Fruit fly (Drosophila melanogaster) whole organism, embryonic: ENCODE results near the gene AP-1mu.

ENCODE experiments used
- Atf3 ChIP-seq: fragments of 200-800 bp; sonication (Bioruptor generic); optimal IDR thresholded peaks from 3 replicates; lab custom pipeline; 2016; ENCODE audit warnings: missing biosample characterization, missing genetic modification characterization
- CG10321 ChIP-seq: fragments of 200-800 bp; sonication (Bioruptor generic); IDR thresholded peaks from 2 replicates; pipeline ENCODE4 v1.3.6; 2022; ENCODE audit warnings: missing biosample characterization, missing genetic modification characterization
- CG10431 ChIP-seq: fragments of 200-800 bp; sonication (Bioruptor generic); optimal IDR thresholded peaks from 3 replicates; lab custom pipeline; 2018; ENCODE audit warnings: missing biosample characterization, mild to moderate bottlenecking, missing genetic modification characterization
- CG11085 ChIP-seq: fragments of 200-800 bp; sonication (Bioruptor generic); IDR thresholded peaks from 2 replicates; pipeline ENCODE4 v1.3.6; 2022; ENCODE audit warnings: missing biosample characterization, missing genetic modification characterization
- CG11696 ChIP-seq: fragments of 200-800 bp; sonication (Bioruptor generic); IDR thresholded peaks from 2 replicates; pipeline ENCODE4 v1.3.6; 2022; ENCODE audit warnings: missing biosample characterization, missing genetic modification characterization
- CG12071 ChIP-seq: fragments of 200-800 bp; sonication (Bioruptor generic); optimal IDR thresholded peaks from 3 replicates; lab custom pipeline; 2018; ENCODE audit warnings: missing biosample characterization, mild to moderate bottlenecking, missing genetic modification characterization
- CG12104 ChIP-seq: fragments of 200-800 bp; sonication (Bioruptor generic); optimal IDR thresholded peaks from 3 replicates; lab custom pipeline; 2016; ENCODE audit warnings: missing biosample characterization, missing genetic modification characterization
- CG12155 ChIP-seq: fragments of 200-800 bp; sonication (Bioruptor generic); optimal IDR thresholded peaks from 3 replicates; lab custom pipeline; 2016; ENCODE audit warnings: missing biosample characterization, missing genetic modification characterization
- CG13624 ChIP-seq: fragments of 200-800 bp; sonication (Bioruptor generic); optimal IDR thresholded peaks from 2 replicates; lab custom pipeline; 2016; ENCODE audit warnings: missing biosample characterization, missing genetic modification characterization
- CG14014 ChIP-seq: fragments of 200-800 bp; sonication (Bioruptor generic); IDR thresholded peaks from 2 replicates; pipeline ENCODE4 v1.3.6; 2022; ENCODE audit warnings: missing biosample characterization, missing genetic modification characterization
- CG14965 ChIP-seq: fragments of 200-800 bp; sonication (Bioruptor generic); optimal IDR thresholded peaks from 2 replicates; lab custom pipeline; 2016; ENCODE audit warnings: missing biosample characterization, missing genetic modification characterization, borderline replicate concordance
- CG1832 ChIP-seq: fragments of 200-800 bp; sonication (Bioruptor generic); optimal IDR thresholded peaks from 2 replicates; lab custom pipeline; 2017; ENCODE audit warnings: missing biosample characterization, mild to moderate bottlenecking, missing genetic modification characterization, inconsistent platforms
- CG2116 ChIP-seq: fragments of 200-800 bp; sonication (Bioruptor generic); optimal IDR thresholded peaks from 3 replicates; lab custom pipeline; 2018; ENCODE audit warnings: missing biosample characterization, mild to moderate bottlenecking, missing genetic modification characterization
- CG2129 ChIP-seq: fragments of 200-800 bp; sonication (Bioruptor generic); IDR thresholded peaks from 2 replicates; pipeline ENCODE4 v1.3.6; 2022; ENCODE audit warnings: missing biosample characterization, missing genetic modification characterization; ENCODE audit not compliant: partially characterized antibody
- CG31224 ChIP-seq: fragments of 200-800 bp; sonication (Bioruptor generic); IDR thresholded peaks from 2 replicates; pipeline ENCODE4 v1.3.6; 2022; ENCODE audit warnings: missing biosample characterization, missing genetic modification characterization
- CG32772 ChIP-seq: fragments of 200-800 bp; sonication (Bioruptor generic); IDR thresholded peaks from 2 replicates; pipeline ENCODE4 v1.3.6; 2022; ENCODE audit warnings: missing biosample characterization, missing genetic modification characterization
- CG3281 ChIP-seq: fragments of 200-800 bp; sonication (Bioruptor generic); optimal IDR thresholded peaks from 3 replicates; lab custom pipeline; 2017; ENCODE audit warnings: missing biosample characterization, mild to moderate bottlenecking, missing genetic modification characterization
- CG33213 ChIP-seq: fragments of 200-800 bp; sonication (Bioruptor generic); optimal IDR thresholded peaks from 3 replicates; lab custom pipeline; 2016; ENCODE audit warnings: missing biosample characterization, missing genetic modification characterization
- CG34376 ChIP-seq: fragments of 200-800 bp; sonication (Bioruptor generic); optimal IDR thresholded peaks from 2 replicates; lab custom pipeline; 2018; ENCODE audit warnings: missing biosample characterization, mild to moderate bottlenecking, missing genetic modification characterization
- CG4820 ChIP-seq: fragments of 200-800 bp; sonication (Bioruptor generic); optimal IDR thresholded peaks from 3 replicates; lab custom pipeline; 2016; ENCODE audit warnings: missing biosample characterization, missing genetic modification characterization
- CG6813 ChIP-seq: fragments of 200-800 bp; sonication (Bioruptor generic); optimal IDR thresholded peaks from 2 replicates; lab custom pipeline; 2017; ENCODE audit warnings: missing biosample characterization, missing genetic modification characterization, mild to moderate bottlenecking, moderate library complexity, missing genetic modification reagents
- CG8281 ChIP-seq: fragments of 200-800 bp; sonication (Bioruptor generic); optimal IDR thresholded peaks from 2 replicates; lab custom pipeline; 2018; ENCODE audit warnings: missing biosample characterization, mild to moderate bottlenecking, missing genetic modification characterization, moderate library complexity
- CG8388 ChIP-seq: fragments of 200-800 bp; sonication (Bioruptor generic); optimal IDR thresholded peaks from 2 replicates; lab custom pipeline; 2019; ENCODE audit warnings: missing biosample characterization, mild to moderate bottlenecking, missing genetic modification characterization, moderate library complexity
- CG9876 ChIP-seq: fragments of 200-800 bp; sonication (Bioruptor generic); optimal IDR thresholded peaks from 2 replicates; lab custom pipeline; 2016; ENCODE audit warnings: missing biosample characterization, missing genetic modification characterization
- D ChIP-seq, 2 experiments: fragments of 200-800 bp in 1 of 2; fragments of >200 bp in 1 of 2; sonication (Bioruptor generic) in 1 of 2; optimal IDR thresholded peaks; 2 replicates in 1 of 2; 3 replicates in 1 of 2; lab custom pipeline; 2017; ENCODE audit warnings: mild to moderate bottlenecking in 1 of 2, missing biosample characterization in 1 of 2, missing genetic modification characterization in 1 of 2, missing genetic modification reagents in 1 of 2
- Dip3 ChIP-seq: fragments of 200-800 bp; sonication (Bioruptor generic); optimal IDR thresholded peaks from 3 replicates; lab custom pipeline; 2016; ENCODE audit warnings: missing biosample characterization, missing genetic modification characterization
- Doc2 ChIP-seq: fragments of 200-800 bp; sonication (Bioruptor generic); IDR thresholded peaks from 2 replicates; pipeline ENCODE4 v1.3.6; 2022; ENCODE audit warnings: missing biosample characterization, missing genetic modification characterization
- ERR ChIP-seq: fragments of 200-800 bp; sonication (Bioruptor generic); optimal IDR thresholded peaks from 2 replicates; lab custom pipeline; 2016; ENCODE audit warnings: missing biosample characterization, missing genetic modification characterization
- GATAe ChIP-seq: fragments of 200-800 bp; sonication (Bioruptor generic); conservative IDR thresholded peaks from 2 replicates; pipeline ENCODE4 v1.3.6; 2022; ENCODE audit warnings: missing biosample characterization, missing genetic modification characterization
- Hand ChIP-seq: fragments of 200-800 bp; sonication (Bioruptor generic); optimal IDR thresholded peaks from 2 replicates; lab custom pipeline; 2017; ENCODE audit warnings: mild to moderate bottlenecking, missing biosample characterization, missing genetic modification reagents, missing genetic modification characterization
- HmgD ChIP-seq: fragments of 200-800 bp; sonication (Bioruptor generic); optimal IDR thresholded peaks from 3 replicates; lab custom pipeline; 2016; ENCODE audit warnings: missing biosample characterization, missing genetic modification characterization
- MTF-1 ChIP-seq: fragments of 200-800 bp; sonication (Bioruptor generic); optimal IDR thresholded peaks from 2 replicates; lab custom pipeline; 2018; ENCODE audit warnings: missing biosample characterization, mild to moderate bottlenecking, missing genetic modification characterization, borderline replicate concordance
- Nf-YB ChIP-seq: fragments of 200-800 bp; sonication (Bioruptor generic); optimal IDR thresholded peaks from 3 replicates; lab custom pipeline; 2019; ENCODE audit warnings: missing biosample characterization, mild to moderate bottlenecking, missing genetic modification characterization, moderate library complexity
- Poxn ChIP-seq: fragments of 200-800 bp; sonication (Bioruptor generic); IDR thresholded peaks from 2 replicates; pipeline ENCODE4 v1.3.6; 2022; ENCODE audit warnings: missing biosample characterization, missing genetic modification characterization
- Rfx ChIP-seq: fragments of 200-800 bp; sonication (Bioruptor generic); IDR thresholded peaks from 2 replicates; pipeline ENCODE4 v1.3.6; 2022; ENCODE audit warnings: missing biosample characterization, missing genetic modification characterization
- dati ChIP-seq: fragments of 200-800 bp; sonication (Bioruptor generic); IDR thresholded peaks from 2 replicates; pipeline ENCODE4 v1.3.6; 2022; ENCODE audit warnings: missing biosample characterization, missing genetic modification characterization
- en ChIP-seq: fragments of 200-800 bp; sonication (Bioruptor generic); optimal IDR thresholded peaks from 2 replicates; lab custom pipeline; 2016; ENCODE audit warnings: missing biosample characterization, missing genetic modification characterization
- gcm2 ChIP-seq: fragments of 200-800 bp; sonication (Bioruptor generic); optimal IDR thresholded peaks from 2 replicates; lab custom pipeline; 2016; ENCODE audit warnings: missing biosample characterization, missing genetic modification characterization
- gro ChIP-seq: fragments of 200-800 bp; sonication (Bioruptor generic); optimal IDR thresholded peaks from 2 replicates; lab custom pipeline; 2016; ENCODE audit warnings: missing biosample characterization, missing genetic modification characterization
- hb ChIP-seq: fragments of 200-800 bp; sonication (Bioruptor generic); IDR thresholded peaks from 3 replicates; pipeline ENCODE4 v1.3.6; 2022; ENCODE audit warnings: missing biosample characterization, missing genetic modification characterization; ENCODE audit not compliant: partially characterized antibody
- oc ChIP-seq: fragments of 200-800 bp; sonication (Bioruptor generic); optimal IDR thresholded peaks from 2 replicates; lab custom pipeline; 2018; ENCODE audit warnings: missing biosample characterization, mild to moderate bottlenecking, missing genetic modification characterization, moderate library complexity
- pb ChIP-seq: fragments of 200-800 bp; sonication (Bioruptor generic); optimal IDR thresholded peaks from 3 replicates; lab custom pipeline; 2016; ENCODE audit warnings: missing biosample characterization, missing genetic modification characterization
- psq ChIP-seq: fragments of 200-800 bp; sonication (Bioruptor generic); optimal IDR thresholded peaks from 2 replicates; lab custom pipeline; 2017; ENCODE audit warnings: missing biosample characterization, missing genetic modification characterization
- sens-2 ChIP-seq: fragments of 200-800 bp; sonication (Bioruptor generic); IDR thresholded peaks from 2 replicates; pipeline ENCODE4 v1.3.6; 2022; ENCODE audit warnings: missing biosample characterization, missing genetic modification characterization
- slbo ChIP-seq: fragments of 200-800 bp; sonication (Bioruptor generic); IDR thresholded peaks from 2 replicates; pipeline ENCODE4 v1.3.6; 2022; ENCODE audit warnings: missing biosample characterization, missing genetic modification characterization
- slp2 ChIP-seq: fragments of 200-800 bp; sonication (Bioruptor generic); optimal IDR thresholded peaks from 2 replicates; lab custom pipeline; 2016; ENCODE audit warnings: missing biosample characterization, missing genetic modification characterization
- sna ChIP-seq: fragments of 200-800 bp; sonication (Bioruptor generic); IDR thresholded peaks from 2 replicates; pipeline ENCODE4 v1.3.6; 2022; ENCODE audit warnings: missing biosample characterization, missing genetic modification characterization; ENCODE audit not compliant: partially characterized antibody
- sug ChIP-seq: fragments of 200-800 bp; optimal IDR thresholded peaks from 2 replicates; lab custom pipeline; 2019; ENCODE audit warnings: missing biosample characterization, mild to moderate bottlenecking, missing genetic modification characterization, moderate library complexity
- trem ChIP-seq: fragments of 200-800 bp; optimal IDR thresholded peaks from 3 replicates; lab custom pipeline; 2019; ENCODE audit warnings: missing biosample characterization, mild to moderate bottlenecking, missing genetic modification characterization, moderate library complexity
- tx ChIP-seq: fragments of 200-800 bp; sonication (Bioruptor generic); optimal IDR thresholded peaks from 2 replicates; lab custom pipeline; 2016; ENCODE audit warnings: missing biosample characterization, missing genetic modification characterization

Gene AP-1mu

dm6 chr3R:9559413-9560014 is at the start of gene AP-1mu, which contains the start of gene MBD-like (continued):
- TF ChIP-seq sug (peak; percentile 70), CG32772 (GFP tag; lab: Robert Waterston, UW) (peak; percentile 64), Nf-YB (GFP tag; lab: Kevin White, UChicago) (peak; percentile 18), sna (0 out of 2 replicates have a peak, but pooled peaks have one; percentile 38), oc (tag; lab: Kevin White, UChicago) (no peak), Poxn (GFP tag; lab: Robert Waterston, UW) (no peak), sens-2 (GFP tag; lab: Robert Waterston, UW) (no peak), en (peak; percentile 38), Hand (GFP tag; lab: Kevin White, UChicago) (no peak), MTF-1 (GFP tag; lab: Kevin White, UChicago) (no peak), HmgD (GFP tag; lab: Kevin White, UChicago) (no peak), CG12104 (peak; percentile 71), CG8388 (GFP tag; lab: Kevin White, UChicago) (peak; percentile 27), CG9876 (GFP tag; lab: Kevin White, UChicago) (no peak), CG6813 (no peak), CG12155 (peak; percentile 74), CG2129 (GFP tag; lab: Robert Waterston, UW) (no peak), hb (GFP tag; lab: Robert Waterston, UW) (no peak), CG11085 (GFP tag; lab: Robert Waterston, UW) (no peak), dati (GFP tag; lab: Robert Waterston, UW) (no peak), Dip3 (GFP tag; lab: Kevin White, UChicago) (peak; percentile 68), psq (GFP tag; lab: Kevin White, UChicago) (no peak), gcm2 (GFP tag; lab: Kevin White, UChicago) (no peak), Doc2 (GFP tag; lab: Robert Waterston, UW) (no peak), CG14965 (GFP tag; lab: Kevin White, UChicago) (no peak), D (optimal IDR thresholded peaks at IDR 0.05; lab: Kevin White, UChicago) (no peak), D (GFP tag; optimal IDR thresholded peaks at IDR 0.05; lab: Kevin White, UChicago) (no peak), CG3281 (GFP tag; lab: Kevin White, UChicago) (peak; percentile 47), trem (tag; lab: Kevin White, UChicago) (peak; percentile 80), CG2116 (GFP tag; lab: Kevin White, UChicago) (peak; percentile 72), CG12071 (GFP tag; lab: Kevin White, UChicago) (no peak), CG34376 (GFP tag; lab: Kevin White, UChicago) (peak; percentile 68), tx (GFP tag; lab: Kevin White, UChicago) (peak; percentile 58), CG13624 (peak; percentile 55), slp2 (peak; percentile 56), CG31224 (GFP tag; lab: Robert Waterston, UW) (peak; percentile 49), gro (GFP tag; lab: Kevin White, UChicago) (peak; percentile 65), CG11696 (GFP tag; lab: Robert Waterston, UW) (no peak), CG33213 (peak; percentile 53), CG10321 (GFP tag; lab: Robert Waterston, UW) (no peak), GATAe (peak; percentile 45; the same call in 1 of the 2 replicates), ERR (GFP tag; lab: Kevin White, UChicago) (no peak), CG10431 (GFP tag; lab: Kevin White, UChicago) (peak; percentile 3), pb (GFP tag; lab: Kevin White, UChicago) (peak; percentile 9), CG14014 (GFP tag; lab: Robert Waterston, UW) (0 out of 2 replicates have a peak, but pooled peaks have one; percentile 18), slbo (GFP tag; lab: Robert Waterston, UW) (peak; percentile 80), Atf3 (peak; percentile 65), Rfx (GFP tag; lab: Robert Waterston, UW) (peak; percentile 76), CG8281 (tag; lab: Kevin White, UChicago) (no peak), CG4820 (GFP tag; lab: Kevin White, UChicago) (peak; percentile 59), CG1832 (GFP tag; lab: Kevin White, UChicago) (no peak)
